Worm (Caenorhabditis elegans) whole organism, midembryonic: ENCODE results near the gene C27F2.7.

Experiments
- T22C8.4 ChIP-seq: fragments of 200-800 bp; sonication (Bioruptor generic); IDR thresholded peaks from 2 replicates; pipeline ENCODE4 v1.3.6; 2022; ENCODE audit warnings: missing genetic modification characterization, missing compliant biosample characterization
- cog-1 ChIP-seq: sonication (generic microtip); optimal IDR thresholded peaks from 2 replicates; lab custom pipeline; 2016; ENCODE audit warnings: missing genetic modification characterization, missing compliant biosample characterization
- flt-1 ChIP-seq: fragments of 200-800 bp; sonication (Bioruptor generic); IDR thresholded peaks from 2 replicates; pipeline ENCODE4 v1.3.6; 2022; ENCODE audit warnings: missing genetic modification characterization, missing compliant biosample characterization
- klf-2 ChIP-seq: fragments of 200-800 bp; sonication (Bioruptor generic); conservative IDR thresholded peaks from 2 replicates; pipeline ENCODE4 v1.3.6; 2022; ENCODE audit warnings: missing genetic modification reagents, missing genetic modification characterization, missing compliant biosample characterization
- med-1 ChIP-seq: sonication (generic microtip); optimal IDR thresholded peaks from 2 replicates; lab custom pipeline; 2017; ENCODE audit warnings: missing genetic modification characterization, mild to moderate bottlenecking, missing compliant biosample characterization, antibody characterized with exemption, missing genetic modification reagents; ENCODE audit not compliant: insufficient read depth
- ref-1 ChIP-seq: fragments of 200-800 bp; sonication (Bioruptor generic); conservative IDR thresholded peaks from 2 replicates; pipeline ENCODE4 v1.3.6; 2022; ENCODE audit warnings: missing genetic modification reagents, missing genetic modification characterization, missing compliant biosample characterization
- tab-1 ChIP-seq: fragments of 200-800 bp; sonication (Bioruptor generic); IDR thresholded peaks from 2 replicates; pipeline ENCODE4 v1.3.6; 2022; ENCODE audit warnings: missing genetic modification characterization, missing compliant biosample characterization
- ztf-23 ChIP-seq: fragments of 200-800 bp; sonication (Bioruptor generic); IDR thresholded peaks from 2 replicates; pipeline ENCODE4 v1.3.6; 2022; ENCODE audit warnings: missing genetic modification reagents, missing genetic modification characterization, missing compliant biosample characterization
- ztf-29 ChIP-seq: fragments of 200-800 bp; sonication (Bioruptor generic); IDR thresholded peaks from 2 replicates; pipeline ENCODE4 v1.3.6; 2022; ENCODE audit warnings: missing genetic modification reagents, missing genetic modification characterization, missing compliant biosample characterization

DNA sequence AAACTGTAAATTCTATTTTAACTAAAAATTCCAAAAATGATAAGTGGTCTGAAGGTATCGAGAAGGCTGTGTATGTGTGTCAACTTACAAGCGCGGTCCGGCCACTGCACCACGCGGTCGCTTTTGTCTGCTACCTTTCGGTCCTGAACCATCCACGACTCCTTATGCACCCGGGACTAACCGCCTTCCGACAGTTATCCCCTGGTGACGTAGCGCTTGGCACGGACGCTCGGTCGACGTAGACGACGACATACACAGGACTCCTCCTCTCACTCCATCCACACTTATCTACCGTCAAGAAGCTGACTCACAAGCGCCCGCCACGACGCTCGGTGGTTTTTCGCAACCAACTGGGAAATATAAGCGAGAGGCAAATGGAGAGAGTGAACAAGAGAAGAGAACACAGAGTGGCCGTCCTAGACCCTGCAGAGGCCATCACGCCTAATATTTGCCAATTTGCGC lies 47.1 kb upstream of the C27F2.7 start:
- TF ChIP-seq cog-1 (peak; percentile 78), T22C8.4 (GFP tag; lab: Robert Waterston, UW) (peak; percentile 85), ref-1 (peak; percentile 82), flt-1 (GFP tag; lab: Robert Waterston, UW) (peak; percentile 94), ztf-23 (GFP tag; lab: Robert Waterston, UW) (peak; percentile 95), ztf-29 (GFP tag; lab: Robert Waterston, UW) (peak; percentile 90), med-1 (GFP tag; lab: Kevin White, UChicago) (peak; percentile 29), klf-2 (GFP tag; lab: Robert Waterston, UW) (peak; percentile 87), tab-1 (GFP tag; lab: Robert Waterston, UW) (peak; percentile 91)
